Worm (Caenorhabditis elegans): ENCODE results near the gene F15D4.6.

Gene F15D4.6

DNA sequence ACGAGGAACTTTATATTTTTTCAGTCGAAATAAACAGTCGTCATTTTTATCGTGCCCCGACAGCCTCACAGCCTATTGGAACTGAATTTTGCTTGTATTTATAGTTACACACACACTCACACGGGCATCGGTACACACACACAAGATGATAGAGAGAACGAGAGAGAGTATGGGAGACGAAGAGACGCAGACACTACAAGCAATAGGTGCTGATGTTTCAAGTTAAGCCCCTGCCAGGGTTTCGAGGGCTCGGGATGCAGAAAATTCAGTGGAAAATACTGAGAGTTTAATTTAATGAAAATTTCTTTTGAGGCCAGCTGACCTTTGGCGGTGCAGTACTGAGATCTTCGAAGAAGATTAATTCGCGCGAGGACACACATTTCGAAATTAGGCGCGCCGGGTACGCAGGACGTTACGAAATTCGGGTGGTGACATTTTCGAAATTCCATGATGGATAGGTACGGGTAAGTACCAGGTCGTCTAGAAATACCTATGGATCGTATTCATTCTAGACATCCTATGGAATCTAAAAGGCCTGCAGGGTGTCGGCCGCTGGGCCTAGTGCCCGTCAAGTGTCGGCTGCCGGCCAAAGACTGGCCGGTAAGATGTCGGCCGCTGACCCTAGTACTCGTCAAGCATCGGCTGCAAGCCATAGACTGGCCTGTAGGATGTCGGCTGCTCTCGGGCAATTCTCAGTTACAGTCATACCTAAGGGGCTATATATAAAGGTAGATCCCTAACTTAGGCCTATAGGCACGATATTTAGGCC, 41.7 kb downstream of the F15D4.6 start:
- TF ChIP-seq nfya-1 (tag; optimal IDR thresholded peaks at IDR 0.05; ENCODE audit: insufficient read depth) (peak; percentile 22), unc-62 (GFP tag; optimal IDR thresholded peaks at IDR 0.05) (peak; percentile 36), snpc-4 (tag; optimal IDR thresholded peaks at IDR 0.05) (peak; percentile 65), aly-2 (tag; optimal IDR thresholded peaks at IDR 0.05) (no peak), ztf-11 (tag; optimal IDR thresholded peaks at IDR 0.05) (no peak), nhr-23 (tag; optimal IDR thresholded peaks at IDR 0.05) (peak; percentile 2), elt-3 (tag; optimal IDR thresholded peaks at IDR 0.05) (peak in 1 of 3 experiments; percentile 15), jun-1 (tag; optimal IDR thresholded peaks at IDR 0.05) (peak; percentile 15), ceh-28 (tag; optimal IDR thresholded peaks at IDR 0.05) (no peak), ceh-16 (tag; optimal IDR thresholded peaks at IDR 0.05) (no peak), pha-4 (tag; optimal IDR thresholded peaks at IDR 0.05) (peak; percentile 48), daf-12 (tag; optimal IDR thresholded peaks at IDR 0.05) (no peak), ztf-4 (tag; optimal IDR thresholded peaks at IDR 0.05) (no peak), egl-5 (tag; optimal IDR thresholded peaks at IDR 0.05) (no peak)

- TF ChIP-seq unc-62 (GFP tag; optimal IDR thresholded peaks at IDR 0.05) (no peak), tbx-2 (tag; optimal IDR thresholded peaks at IDR 0.05) (peak; percentile 60), nhr-23 (tag; optimal IDR thresholded peaks at IDR 0.05) (peak; percentile 92), pha-4 (tag; optimal IDR thresholded peaks at IDR 0.05) (peak; percentile 69), nhr-67 (tag; optimal IDR thresholded peaks at IDR 0.05) (no peak), R02D3.7 (tag; optimal IDR thresholded peaks at IDR 0.05) (no peak), ztf-4 (tag; optimal IDR thresholded peaks at IDR 0.05) (peak; percentile 30), egl-5 (tag; optimal IDR thresholded peaks at IDR 0.05) (peak; percentile 46), zag-1 (tag; optimal IDR thresholded peaks at IDR 0.05) (no peak), nhr-76 (tag; optimal IDR thresholded peaks at IDR 0.05) (peak; percentile 31), nhr-237 (tag; optimal IDR thresholded peaks at IDR 0.05) (no peak), lsy-12 (tag; optimal IDR thresholded peaks at IDR 0.05) (peak; percentile 9), aly-2 (tag; optimal IDR thresholded peaks at IDR 0.05) (no peak), ceh-28 (tag; optimal IDR thresholded peaks at IDR 0.05) (peak; percentile 46), mdl-1 (tag; optimal IDR thresholded peaks at IDR 0.05) (peak; percentile 70), nhr-11 (tag; optimal IDR thresholded peaks at IDR 0.05) (peak; percentile 19), lin-39 (tag; optimal IDR thresholded peaks at IDR 0.05) (peak; percentile 8), mml-1 (tag; optimal IDR thresholded peaks at IDR 0.05) (no peak), unc-39 (tag; optimal IDR thresholded peaks at IDR 0.05) (no peak), jun-1 (tag; optimal IDR thresholded peaks at IDR 0.05) (peak; percentile 21), fos-1 (tag; optimal IDR thresholded peaks at IDR 0.05) (no peak), nfya-1 (tag; optimal IDR thresholded peaks at IDR 0.05; ENCODE audit: insufficient read depth) (peak; percentile 44), nhr-43 (tag; optimal IDR thresholded peaks at IDR 0.05; ENCODE audit: poor library complexity, severe bottlenecking) (peak; percentile 82), ztf-11 (tag; optimal IDR thresholded peaks at IDR 0.05) (no peak), daf-12 (tag; optimal IDR thresholded peaks at IDR 0.05) (no peak), snpc-4 (tag; optimal IDR thresholded peaks at IDR 0.05) (peak; percentile 4), ama-1 (optimal IDR thresholded peaks at IDR 0.05) (peak; percentile 91), elt-3 (tag; optimal IDR thresholded peaks at IDR 0.05) (peak in 1 of 3 experiments; percentile 40), elt-1 (tag; optimal IDR thresholded peaks at IDR 0.05) (peak; percentile 45), nhr-25 (tag; optimal IDR thresholded peaks at IDR 0.05) (peak; percentile 91), lin-15B (tag; optimal IDR thresholded peaks at IDR 0.05) (peak; percentile 15)
Measured at ce11 chrII:13291406-13292124, 42.6 kb downstream of the F15D4.6 start.

DNA sequence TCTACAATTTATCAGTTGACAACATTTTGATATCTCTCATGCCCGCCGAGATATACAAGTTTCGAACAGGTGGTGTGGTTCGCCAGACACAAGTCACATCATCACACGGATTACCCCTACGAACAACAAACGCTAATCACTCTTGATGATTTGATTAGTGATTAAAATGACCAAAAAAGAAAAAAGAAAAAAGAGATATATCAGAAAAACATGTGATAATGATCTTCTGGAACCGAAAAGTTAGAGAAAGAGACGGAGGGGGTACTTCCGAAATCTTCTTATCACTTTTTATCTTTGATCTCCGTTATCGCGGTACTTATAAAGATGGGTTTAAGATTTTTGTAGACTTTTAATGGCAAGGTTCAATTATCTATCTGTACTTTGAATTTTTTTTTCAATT, 43.9 kb downstream of the F15D4.6 start:
- TF ChIP-seq hmg-11 (tag; optimal IDR thresholded peaks at IDR 0.05), result no peak
- no peak for TF ChIP-seq fkh-10 (GFP tag; optimal IDR thresholded peaks at IDR 0.05)
- peak; percentile 73 for TF ChIP-seq nhr-23 (tag; optimal IDR thresholded peaks at IDR 0.05)
- no peak for TF ChIP-seq mdl-1 (tag; optimal IDR thresholded peaks at IDR 0.05)
- TF ChIP-seq elt-3 (tag; optimal IDR thresholded peaks at IDR 0.05), result peak in 2 of 3 experiments; percentile 13 to 22
- TF ChIP-seq nhr-28 (tag; optimal IDR thresholded peaks at IDR 0.05), result no peak
- peak; percentile 25 for TF ChIP-seq ceh-28 (tag; optimal IDR thresholded peaks at IDR 0.05)
- TF ChIP-seq ztf-11 (tag; optimal IDR thresholded peaks at IDR 0.05), result no peak
- no peak for TF ChIP-seq daf-12 (tag; optimal IDR thresholded peaks at IDR 0.05)
- TF ChIP-seq mml-1 (tag; optimal IDR thresholded peaks at IDR 0.05), result no peak
- no peak for TF ChIP-seq ama-1 (optimal IDR thresholded peaks at IDR 0.05)
- no peak for TF ChIP-seq jun-1 (tag; optimal IDR thresholded peaks at IDR 0.05)
- TF ChIP-seq elt-2 (tag; optimal IDR thresholded peaks at IDR 0.05), result no peak
- TF ChIP-seq ztf-4 (tag; optimal IDR thresholded peaks at IDR 0.05), result no peak
- TF ChIP-seq nhr-43 (tag; optimal IDR thresholded peaks at IDR 0.05; ENCODE audit: poor library complexity, severe bottlenecking), result peak; percentile 38
- no peak for TF ChIP-seq nfya-1 (tag; optimal IDR thresholded peaks at IDR 0.05; ENCODE audit: insufficient read depth)
